Fruit fly (Drosophila melanogaster) whole organism, prepupa: ENCODE results near the gene CG10587.

ENCODE experiments used
- Blimp-1 ChIP-seq: fragments of 200-800 bp; sonication (Bioruptor generic); optimal IDR thresholded peaks from 3 replicates; lab custom pipeline; 2017; ENCODE audit warnings: missing biosample characterization, missing genetic modification characterization, mild to moderate bottlenecking, moderate library complexity, missing genetic modification reagents
- CG10631 ChIP-seq: fragments of 200-800 bp; sonication (Bioruptor generic); optimal IDR thresholded peaks from 2 replicates; lab custom pipeline; 2016; ENCODE audit warnings: missing biosample characterization, missing genetic modification characterization
- CG10669 ChIP-seq: fragments of 200-800 bp; sonication (Bioruptor generic); optimal IDR thresholded peaks from 3 replicates; lab custom pipeline; 2018; ENCODE audit warnings: missing biosample characterization, mild to moderate bottlenecking, missing genetic modification characterization, moderate library complexity
- CG11294 ChIP-seq: fragments of 200-800 bp; sonication (Bioruptor generic); IDR thresholded peaks from 2 replicates; pipeline ENCODE4 v1.3.6; 2022; ENCODE audit warnings: missing biosample characterization, missing genetic modification characterization
- CG11902 ChIP-seq: fragments of 200-800 bp; sonication (Bioruptor generic); optimal IDR thresholded peaks from 3 replicates; lab custom pipeline; 2016; ENCODE audit warnings: missing biosample characterization, missing genetic modification characterization
- CG15336 ChIP-seq: fragments of 200-800 bp; sonication (Bioruptor generic); IDR thresholded peaks from 2 replicates; pipeline ENCODE4 v1.3.6; 2022; ENCODE audit warnings: missing biosample characterization, missing genetic modification characterization
- CG1621 ChIP-seq: fragments of 200-800 bp; sonication (Bioruptor generic); optimal IDR thresholded peaks from 3 replicates; lab custom pipeline; 2018; ENCODE audit warnings: missing biosample characterization, mild to moderate bottlenecking, missing genetic modification characterization
- CG16779 ChIP-seq: fragments of 200-800 bp; sonication (Bioruptor generic); optimal IDR thresholded peaks from 3 replicates; lab custom pipeline; 2017; ENCODE audit warnings: missing biosample characterization, mild to moderate bottlenecking, missing genetic modification characterization
- CG3032 ChIP-seq: fragments of 200-800 bp; optimal IDR thresholded peaks from 2 replicates; lab custom pipeline; 2019; ENCODE audit warnings: missing biosample characterization, mild to moderate bottlenecking, missing genetic modification characterization, moderate library complexity
- CG31627 ChIP-seq: fragments of 200-800 bp; sonication (Bioruptor generic); optimal IDR thresholded peaks from 3 replicates; lab custom pipeline; 2016; ENCODE audit warnings: missing biosample characterization, missing genetic modification characterization
- CG34406 ChIP-seq: fragments of 200-800 bp; sonication (Bioruptor generic); optimal IDR thresholded peaks from 3 replicates; lab custom pipeline; 2016; ENCODE audit warnings: missing biosample characterization, missing genetic modification characterization
- CG3919 ChIP-seq: fragments of 200-800 bp; sonication (Bioruptor generic); optimal IDR thresholded peaks from 3 replicates; lab custom pipeline; 2016; ENCODE audit warnings: missing biosample characterization, missing genetic modification characterization
- CG4318 ChIP-seq: fragments of 200-800 bp; sonication (Bioruptor generic); optimal IDR thresholded peaks from 3 replicates; lab custom pipeline; 2017; ENCODE audit warnings: missing biosample characterization, mild to moderate bottlenecking, missing genetic modification characterization
- CG6276 ChIP-seq: fragments of 200-800 bp; sonication (Bioruptor generic); optimal IDR thresholded peaks from 2 replicates; lab custom pipeline; 2017; ENCODE audit warnings: missing biosample characterization, mild to moderate bottlenecking, missing genetic modification characterization
- CG6792 ChIP-seq: fragments of 200-800 bp; sonication (Bioruptor generic); optimal IDR thresholded peaks from 3 replicates; lab custom pipeline; 2016; ENCODE audit warnings: missing biosample characterization, missing genetic modification characterization
- CG6808 ChIP-seq: fragments of 200-800 bp; sonication (Bioruptor generic); optimal IDR thresholded peaks from 3 replicates; lab custom pipeline; 2017; ENCODE audit warnings: missing biosample characterization, missing genetic modification characterization, mild to moderate bottlenecking, moderate library complexity, missing genetic modification reagents
- CG6854 ChIP-seq: fragments of 200-800 bp; sonication (Bioruptor generic); optimal IDR thresholded peaks from 2 replicates; lab custom pipeline; 2017; ENCODE audit warnings: missing biosample characterization, mild to moderate bottlenecking, missing genetic modification characterization
- CG7368 ChIP-seq: fragments of 200-800 bp; sonication (Bioruptor generic); optimal IDR thresholded peaks from 3 replicates; lab custom pipeline; 2016; ENCODE audit warnings: missing biosample characterization, missing genetic modification characterization
- CG8119 ChIP-seq: fragments of 200-800 bp; sonication (Bioruptor generic); IDR thresholded peaks from 3 replicates; pipeline ENCODE4 v1.3.6; 2022; ENCODE audit warnings: missing biosample characterization, missing genetic modification characterization
- CG8319 ChIP-seq: fragments of 200-800 bp; sonication (Bioruptor generic); optimal IDR thresholded peaks from 3 replicates; lab custom pipeline; 2016; ENCODE audit warnings: missing biosample characterization, missing genetic modification characterization
- CG8632 ChIP-seq: fragments of 200-800 bp; sonication (Bioruptor generic); optimal IDR thresholded peaks from 3 replicates; lab custom pipeline; 2016; ENCODE audit warnings: missing biosample characterization, missing genetic modification characterization
- CG9139 ChIP-seq: fragments of 200-800 bp; sonication (Bioruptor generic); optimal IDR thresholded peaks from 3 replicates; lab custom pipeline; 2017; ENCODE audit warnings: missing biosample characterization, mild to moderate bottlenecking, missing genetic modification characterization
- Eip75B ChIP-seq: fragments of 200-800 bp; sonication (Bioruptor generic); optimal IDR thresholded peaks from 3 replicates; lab custom pipeline; 2016; ENCODE audit warnings: missing biosample characterization, missing genetic modification characterization
- Eip78C ChIP-seq: fragments of 200-800 bp; sonication (Bioruptor generic); peaks from one replicate; lab custom pipeline; 2016; ENCODE audit warnings: missing biosample characterization, missing genetic modification characterization
- Eip93F ChIP-seq: fragments of 200-800 bp; sonication (Bioruptor generic); optimal IDR thresholded peaks from 2 replicates; lab custom pipeline; 2016; ENCODE audit warnings: missing biosample characterization, mild to moderate bottlenecking, missing genetic modification characterization
- Ets21C ChIP-seq: fragments of 200-800 bp; sonication (Bioruptor generic); optimal IDR thresholded peaks from 3 replicates; lab custom pipeline; 2016; ENCODE audit warnings: missing biosample characterization, missing genetic modification characterization
- Ets96B ChIP-seq: fragments of 200-800 bp; optimal IDR thresholded peaks from 2 replicates; lab custom pipeline; 2019; ENCODE audit warnings: missing biosample characterization, mild to moderate bottlenecking, missing genetic modification characterization, moderate library complexity
- Gug ChIP-seq: fragments of 200-800 bp; sonication (Bioruptor generic); IDR thresholded peaks from 2 replicates; pipeline ENCODE4 v1.3.6; 2022; ENCODE audit warnings: missing biosample characterization, missing genetic modification characterization
- Hr38 ChIP-seq: sonication (Bioruptor generic); optimal IDR thresholded peaks from 2 replicates; lab custom pipeline; 2016; ENCODE audit warnings: missing biosample characterization, missing genetic modification characterization
- Hr39 ChIP-seq: fragments of 200-800 bp; sonication (Bioruptor generic); optimal IDR thresholded peaks from 2 replicates; lab custom pipeline; 2016; ENCODE audit warnings: missing biosample characterization, missing genetic modification characterization
- Lpt ChIP-seq: fragments of 200-800 bp; sonication (Bioruptor generic); optimal IDR thresholded peaks from 3 replicates; lab custom pipeline; 2016; ENCODE audit warnings: missing biosample characterization, missing genetic modification characterization
- OdsH ChIP-seq: fragments of 200-800 bp; sonication (Bioruptor generic); optimal IDR thresholded peaks from 3 replicates; lab custom pipeline; 2016; ENCODE audit warnings: missing biosample characterization, missing genetic modification characterization
- Smox ChIP-seq: fragments of 200-800 bp; sonication (Bioruptor generic); optimal IDR thresholded peaks from 3 replicates; lab custom pipeline; 2016; ENCODE audit warnings: missing biosample characterization, missing genetic modification characterization
- Sox102F ChIP-seq: fragments of 200-800 bp; sonication (Bioruptor generic); optimal IDR thresholded peaks from 2 replicates; lab custom pipeline; 2016; ENCODE audit warnings: missing biosample characterization, mild to moderate bottlenecking, missing genetic modification characterization
- Sox14 ChIP-seq: fragments of 200-800 bp; sonication (Bioruptor generic); optimal IDR thresholded peaks from 3 replicates; lab custom pipeline; 2016; ENCODE audit warnings: missing biosample characterization, missing genetic modification characterization
- Sox15 ChIP-seq: fragments of 200-800 bp; sonication (Bioruptor generic); optimal IDR thresholded peaks from 3 replicates; lab custom pipeline; 2016; ENCODE audit warnings: missing biosample characterization, missing genetic modification characterization
- achi ChIP-seq: fragments of 200-800 bp; sonication (Bioruptor generic); optimal IDR thresholded peaks from 3 replicates; lab custom pipeline; 2016; ENCODE audit warnings: missing biosample characterization, missing genetic modification characterization
- acj6 ChIP-seq: fragments of 200-800 bp; sonication (Bioruptor generic); optimal IDR thresholded peaks from 3 replicates; lab custom pipeline; 2016; ENCODE audit warnings: missing biosample characterization, missing genetic modification characterization
- cyc ChIP-seq: fragments of 200-800 bp; sonication (Bioruptor generic); optimal IDR thresholded peaks from 3 replicates; lab custom pipeline; 2016; ENCODE audit warnings: missing biosample characterization, missing genetic modification characterization
- dac ChIP-seq: fragments of 200-800 bp; sonication (Bioruptor generic); optimal IDR thresholded peaks from 2 replicates; lab custom pipeline; 2017; ENCODE audit warnings: missing biosample characterization, mild to moderate bottlenecking, missing genetic modification characterization
- dsx ChIP-seq: fragments of 200-800 bp; optimal IDR thresholded peaks from 3 replicates; lab custom pipeline; 2019; ENCODE audit warnings: missing biosample characterization, mild to moderate bottlenecking, missing genetic modification characterization, moderate library complexity; ENCODE audit not compliant: poor library complexity, severe bottlenecking
- eg ChIP-seq: fragments of 200-800 bp; sonication (Bioruptor generic); IDR thresholded peaks from 3 replicates; pipeline ENCODE4 v1.3.6; 2022; ENCODE audit warnings: missing biosample characterization, missing genetic modification characterization
- esn ChIP-seq: fragments of 200-800 bp; sonication (Bioruptor generic); optimal IDR thresholded peaks from 2 replicates; lab custom pipeline; 2016; ENCODE audit warnings: missing biosample characterization, mild to moderate bottlenecking, missing genetic modification characterization, moderate library complexity
- fd59A ChIP-seq: fragments of 200-800 bp; sonication (Bioruptor generic); optimal IDR thresholded peaks from 2 replicates; lab custom pipeline; 2017; ENCODE audit warnings: missing biosample characterization, mild to moderate bottlenecking, missing genetic modification characterization, missing genetic modification reagents
- fd85E ChIP-seq: fragments of 200-800 bp; sonication (Bioruptor generic); optimal IDR thresholded peaks from 3 replicates; lab custom pipeline; 2016; ENCODE audit warnings: missing biosample characterization, missing genetic modification characterization
- fkh ChIP-seq: fragments of 200-800 bp; sonication (Bioruptor generic); optimal IDR thresholded peaks from 3 replicates; lab custom pipeline; 2017; ENCODE audit warnings: missing biosample characterization, mild to moderate bottlenecking, missing genetic modification characterization, moderate library complexity
- lz ChIP-seq: fragments of 200-800 bp; sonication (Bioruptor generic); optimal IDR thresholded peaks from 3 replicates; lab custom pipeline; 2016; ENCODE audit warnings: missing biosample characterization, missing genetic modification characterization
- net ChIP-seq: fragments of 200-800 bp; sonication (Bioruptor generic); optimal IDR thresholded peaks from 3 replicates; lab custom pipeline; 2016; ENCODE audit warnings: missing biosample characterization, missing genetic modification characterization
- pdm3 ChIP-seq: fragments of 200-800 bp; sonication (Bioruptor generic); optimal IDR thresholded peaks from 3 replicates; lab custom pipeline; 2016; ENCODE audit warnings: missing biosample characterization, missing genetic modification characterization
- spab ChIP-seq: fragments of 200-800 bp; sonication (Bioruptor generic); optimal IDR thresholded peaks from 2 replicates; lab custom pipeline; 2017; ENCODE audit warnings: missing biosample characterization, mild to moderate bottlenecking, missing genetic modification characterization, missing genetic modification reagents
- ss ChIP-seq, 2 experiments: fragments of 200-800 bp; sonication (Bioruptor generic); optimal IDR thresholded peaks; 2 replicates in 1 of 2; 3 replicates in 1 of 2; lab custom pipeline; 2017 to 2018; ENCODE audit warnings: mild to moderate bottlenecking in 2 of 2, missing biosample characterization in 2 of 2, missing genetic modification characterization in 2 of 2, moderate library complexity in 1 of 2
- topi ChIP-seq: fragments of 200-800 bp; sonication (Bioruptor generic); optimal IDR thresholded peaks from 3 replicates; lab custom pipeline; 2016; ENCODE audit warnings: missing biosample characterization, missing genetic modification characterization
- vri ChIP-seq: fragments of 200-800 bp; sonication (Bioruptor generic); optimal IDR thresholded peaks from 3 replicates; lab custom pipeline; 2016; ENCODE audit warnings: missing biosample characterization, mild to moderate bottlenecking, missing genetic modification characterization

CG10587 gene

DNA sequence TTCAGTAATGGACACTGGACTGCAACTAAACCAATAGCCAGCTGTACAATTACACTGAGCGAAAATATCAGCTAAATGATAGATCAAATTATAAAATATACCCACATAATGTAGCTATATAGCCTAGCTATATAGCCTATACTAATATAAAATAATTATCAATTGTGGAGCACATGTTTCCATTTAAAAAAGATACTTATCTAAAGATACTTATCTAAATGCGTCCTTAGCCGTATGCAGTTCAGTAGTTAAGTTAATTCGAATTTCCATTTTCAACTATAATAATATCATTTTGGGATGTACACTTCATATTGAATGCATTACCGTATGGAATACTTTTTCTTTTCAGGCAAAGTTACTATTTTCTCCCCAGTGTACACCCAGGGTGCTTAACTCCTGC lies 43.4 kb downstream of the CG10587 start:
- TF ChIP-seq CG6276 (GFP tag; lab: Kevin White, UChicago): peak; percentile 63
- peak; percentile 3 for TF ChIP-seq dsx
- TF ChIP-seq Sox102F (GFP tag; lab: Kevin White, UChicago): no peak
- peak; percentile 31 for TF ChIP-seq pdm3
- no peak for TF ChIP-seq CG31627
- TF ChIP-seq CG15336 (GFP tag; lab: Robert Waterston, UW): peak; percentile 55
- no peak for TF ChIP-seq Lpt
- no peak for TF ChIP-seq Ets96B (tag; lab: Kevin White, UChicago)
- TF ChIP-seq CG3919 (GFP tag; lab: Kevin White, UChicago): peak; percentile 14
- TF ChIP-seq cyc: no peak
- no peak for TF ChIP-seq dac (GFP tag; lab: Kevin White, UChicago)
- no peak for TF ChIP-seq CG1621 (tag; lab: Kevin White, UChicago)
- no peak for TF ChIP-seq net (GFP tag; lab: Kevin White, UChicago)
- TF ChIP-seq spab (GFP tag; lab: Kevin White, UChicago): no peak
- TF ChIP-seq CG6792 (GFP tag; lab: Kevin White, UChicago): no peak
- peak; percentile 39 for TF ChIP-seq esn (GFP tag; lab: Kevin White, UChicago)
- no peak for TF ChIP-seq topi
- TF ChIP-seq vri (GFP tag; lab: Kevin White, UChicago): no peak
- TF ChIP-seq CG8119: no peak; the same call in 2 of the 3 replicates
- no peak for TF ChIP-seq CG10669
- TF ChIP-seq lz (GFP tag; lab: Kevin White, UChicago): peak; percentile 5
- peak; percentile 5 for TF ChIP-seq CG3032 (tag; lab: Kevin White, UChicago)
- no peak for TF ChIP-seq CG11902
- no peak for TF ChIP-seq Sox15 (GFP tag; lab: Kevin White, UChicago)
- no peak for TF ChIP-seq Eip93F
- TF ChIP-seq Hr39 (GFP tag; lab: Kevin White, UChicago): no peak
- no peak for TF ChIP-seq Ets21C (GFP tag; lab: Kevin White, UChicago)
- TF ChIP-seq ss (GFP tag; optimal IDR thresholded peaks at IDR 0.05; lab: Kevin White, UChicago): no peak
- no peak for TF ChIP-seq fkh (GFP tag; lab: Kevin White, UChicago)
- TF ChIP-seq CG6854 (GFP tag; lab: Kevin White, UChicago): no peak
- TF ChIP-seq CG34406 (GFP tag; lab: Kevin White, UChicago): peak; percentile 11
- no peak for TF ChIP-seq CG11294 (GFP tag; lab: Robert Waterston, UW)
- no peak for TF ChIP-seq Hr38 (GFP tag; lab: Kevin White, UChicago)
- no peak for TF ChIP-seq CG7368 (GFP tag; lab: Kevin White, UChicago)
- no peak for TF ChIP-seq fd85E (GFP tag; lab: Kevin White, UChicago)
- no peak for TF ChIP-seq Blimp-1 (GFP tag; lab: Kevin White, UChicago)
- no peak for TF ChIP-seq CG6808 (GFP tag; lab: Kevin White, UChicago)
- TF ChIP-seq Sox14: peak; percentile 2
- TF ChIP-seq eg (GFP tag; lab: Robert Waterston, UW): peak; percentile 30; the same call in 1 of the 3 replicates
- peak; percentile 11 for TF ChIP-seq fd59A (GFP tag; lab: Kevin White, UChicago)
- TF ChIP-seq CG8632 (GFP tag; lab: Kevin White, UChicago): no peak
- peak; percentile 52 for TF ChIP-seq achi (GFP tag; lab: Kevin White, UChicago)
- TF ChIP-seq Eip78C: peak; percentile 80
- no peak for TF ChIP-seq CG9139 (GFP tag; lab: Kevin White, UChicago)
- no peak for TF ChIP-seq Smox (GFP tag; lab: Kevin White, UChicago)
- peak; percentile 48 for TF ChIP-seq CG10631 (GFP tag; lab: Kevin White, UChicago)
- no peak for TF ChIP-seq CG8319 (GFP tag; lab: Kevin White, UChicago)
- TF ChIP-seq Eip75B: peak; percentile 23
- TF ChIP-seq acj6: no peak
- TF ChIP-seq OdsH (GFP tag; lab: Kevin White, UChicago): peak; percentile 18
- no peak for TF ChIP-seq Gug (GFP tag; lab: Robert Waterston, UW)
- TF ChIP-seq CG16779 (tag; lab: Kevin White, UChicago): no peak
- peak; percentile 64 for TF ChIP-seq CG4318
